Fruit fly (Drosophila melanogaster): ENCODE measurements around the gene CG43774.

DNA sequence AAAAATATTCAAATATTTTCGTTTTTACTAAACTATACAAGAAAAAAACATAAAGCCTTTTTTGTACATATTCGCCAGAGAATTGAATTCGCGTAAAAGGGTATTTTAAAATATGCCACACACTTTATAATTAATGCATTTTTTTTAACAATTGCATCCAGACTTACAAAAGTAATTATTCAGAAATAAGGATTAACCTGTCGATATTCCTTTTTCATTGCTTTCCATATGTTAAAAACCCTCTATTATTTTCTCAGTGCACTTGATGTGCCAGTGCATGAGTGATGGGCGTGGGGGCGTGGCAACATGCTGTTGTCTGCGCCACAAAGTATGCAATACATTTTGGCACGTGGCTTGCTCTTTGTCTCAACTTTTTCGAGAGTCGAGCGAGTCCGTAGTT lies 48.3 kb downstream of the CG43774 start:
- TF ChIP-seq CG7556 (GFP tag; optimal IDR thresholded peaks at IDR 0.05) (no peak), eve (GFP tag; optimal IDR thresholded peaks at IDR 0.05) (no peak), repo (GFP tag; optimal IDR thresholded peaks at IDR 0.05) (no peak), knrl (GFP tag; IDR thresholded peaks at IDR 0.05; ENCODE audit: partially characterized antibody) (no peak), CG12155 (GFP tag; optimal IDR thresholded peaks at IDR 0.05) (no peak), shn (GFP tag; optimal IDR thresholded peaks at IDR 0.05) (no peak), ci (GFP tag; IDR thresholded peaks at IDR 0.05) (peak; percentile 22; the same call in 1 of the 3 replicates), CG3838 (GFP tag; optimal IDR thresholded peaks at IDR 0.05) (no peak), btn (GFP tag; optimal IDR thresholded peaks at IDR 0.05) (no peak), Side (GFP tag; optimal IDR thresholded peaks at IDR 0.05) (no peak), B-H2 (GFP tag; optimal IDR thresholded peaks at IDR 0.05) (no peak), CG13296 (GFP tag; optimal IDR thresholded peaks at IDR 0.05) (no peak), Myb (GFP tag; optimal IDR thresholded peaks at IDR 0.05) (no peak), usp (GFP tag; optimal IDR thresholded peaks at IDR 0.05) (no peak)
